Fruit fly (Drosophila melanogaster): ENCODE data around the gene CG1636.

The CG1636 gene

dm6 chrX:8229918-8230699 lies 43.1 kb upstream of the CG1636 start (continued):
- TF ChIP-seq B-H1 (GFP tag; IDR thresholded peaks at IDR 0.05) (no peak), CG18262 (tag; optimal IDR thresholded peaks at IDR 0.05) (peak; percentile 35), MTF-1 (GFP tag; optimal IDR thresholded peaks at IDR 0.05; ENCODE audit: borderline replicate concordance) (peak; percentile 79), CG5245 (GFP tag; optimal IDR thresholded peaks at IDR 0.05) (no peak), Bdp1 (GFP tag; optimal IDR thresholded peaks at IDR 0.05) (peak; percentile 33), crol (GFP tag; IDR thresholded peaks at IDR 0.05) (peak; percentile 98), pnt (GFP tag; optimal IDR thresholded peaks at IDR 0.05) (peak; percentile 18), CG18619 (GFP tag; optimal IDR thresholded peaks at IDR 0.05) (peak; percentile 49), CG4854 (GFP tag; optimal IDR thresholded peaks at IDR 0.05) (peak; percentile 48), bigmax (GFP tag; optimal IDR thresholded peaks at IDR 0.05) (peak; percentile 18), CG8944 (GFP tag; optimal IDR thresholded peaks at IDR 0.05) (peak; percentile 39), CG15601 (tag; optimal IDR thresholded peaks at IDR 0.05) (peak; percentile 77), CG9817 (tag; optimal IDR thresholded peaks at IDR 0.05) (no peak), Ada2b (GFP tag; IDR thresholded peaks at IDR 0.05) (no peak), CG11723 (GFP tag; optimal IDR thresholded peaks at IDR 0.05) (peak; percentile 38), btn (GFP tag; optimal IDR thresholded peaks at IDR 0.05) (peak; percentile 61), inv (GFP tag; IDR thresholded peaks at IDR 0.05; ENCODE audit: partially characterized antibody) (no peak), Antp (GFP tag; optimal IDR thresholded peaks at IDR 0.05) (peak; percentile 16), CG15011 (GFP tag; optimal IDR thresholded peaks at IDR 0.05) (peak; percentile 47), CG1602 (GFP tag; optimal IDR thresholded peaks at IDR 0.05) (peak; percentile 17), Adf1 (GFP tag; IDR thresholded peaks at IDR 0.05) (peak; percentile 98), luna (GFP tag; optimal IDR thresholded peaks at IDR 0.05) (no peak), CG3065 (GFP tag; optimal IDR thresholded peaks at IDR 0.05) (peak; percentile 1), CG10274 (GFP tag; optimal IDR thresholded peaks at IDR 0.05) (peak; percentile 0), CG17186 (GFP tag; optimal IDR thresholded peaks at IDR 0.05) (peak; percentile 27), CG10979 (tag; optimal IDR thresholded peaks at IDR 0.05) (peak; percentile 18), Vsx1 (GFP tag; optimal IDR thresholded peaks at IDR 0.05) (peak; percentile 77), HmgZ (tag; optimal IDR thresholded peaks at IDR 0.05) (peak; percentile 33), Myb (GFP tag; optimal IDR thresholded peaks at IDR 0.05) (no peak), run (tag; optimal IDR thresholded peaks at IDR 0.05) (peak; percentile 23), ssp (GFP tag; IDR thresholded peaks at IDR 0.05) (no peak), pho (GFP tag; optimal IDR thresholded peaks at IDR 0.05) (peak; percentile 25), org-1 (GFP tag; optimal IDR thresholded peaks at IDR 0.05) (peak; percentile 71), ATbp (GFP tag; optimal IDR thresholded peaks at IDR 0.05) (peak; percentile 91), CG31441 (GFP tag; IDR thresholded peaks at IDR 0.05) (peak; percentile 43; the same call in 1 of the 2 replicates), CG2678 (tag; optimal IDR thresholded peaks at IDR 0.05) (peak; percentile 71), CG11456 (GFP tag; IDR thresholded peaks at IDR 0.05) (0 out of 3 replicates have a peak, but pooled peaks have one; percentile 31), CG17359 (tag; optimal IDR thresholded peaks at IDR 0.05) (peak; percentile 52), CG10366 (GFP tag; IDR thresholded peaks at IDR 0.05) (no peak), Awh (GFP tag; IDR thresholded peaks at IDR 0.05) (peak; percentile 79), tna (GFP tag; IDR thresholded peaks at IDR 0.05; ENCODE audit: partially characterized antibody) (no peak), emc (GFP tag; optimal IDR thresholded peaks at IDR 0.05) (no peak), unpg (GFP tag; optimal IDR thresholded peaks at IDR 0.05) (peak; percentile 55), psq (GFP tag; optimal IDR thresholded peaks at IDR 0.05) (no peak), onecut (GFP tag; IDR thresholded peaks at IDR 0.05) (peak; percentile 67), Sox102F (GFP tag; optimal IDR thresholded peaks at IDR 0.05) (peak; percentile 33), CG2116 (GFP tag; optimal IDR thresholded peaks at IDR 0.05) (peak; percentile 32), nau (GFP tag; optimal IDR thresholded peaks at IDR 0.05) (peak; percentile 71), CG8089 (GFP tag; optimal IDR thresholded peaks at IDR 0.05) (peak; percentile 41)
